5 worm cellular contexts compared by ENCODE assay signal in genomic region chrIII:7181822-7182221, ce11.
A peak's percentile ranks its signal among the peaks of the same experiment; 100 is the strongest.
TF ChIP-seq lines count a peak whose summit lies in the region.

epg-4 (plus strand) TSS chrIII:7182167.

TF ChIP-seq in whole organism, L1 larva, 84 proteins besides CTCF, POLR2A, EP300 and RAD21 (continues in another document):
- TF ChIP-seq egl-27 (tag; optimal IDR thresholded peaks at IDR 0.05; lab: Kevin White, UChicago) (no peak), mef-2 (tag; optimal IDR thresholded peaks at IDR 0.05; lab: Kevin White, UChicago) (no peak), skn-1 (tag; optimal IDR thresholded peaks at IDR 0.05; lab: Kevin White, UChicago) (peak; percentile 47), dpl-1 (GFP tag; optimal IDR thresholded peaks at IDR 0.05; lab: Kevin White, UChicago) (peak; percentile 9 to 53 (median 41)), nhr-71 (tag; optimal IDR thresholded peaks at IDR 0.05; lab: Kevin White, UChicago) (peak; percentile 41), mep-1 (tag; optimal IDR thresholded peaks at IDR 0.05; lab: Kevin White, UChicago) (no peak), nhr-85 (tag; lab: Kevin White, UChicago) (peak; percentile 36), aly-2 (tag; optimal IDR thresholded peaks at IDR 0.05; lab: Kevin White, UChicago) (no peak), lin-13 (GFP tag; optimal IDR thresholded peaks at IDR 0.05; lab: Kevin White, UChicago) (no peak), unc-130 (tag; optimal IDR thresholded peaks at IDR 0.05; lab: Kevin White, UChicago) (peak; percentile 22), unc-98 (GFP tag; IDR thresholded peaks at IDR 0.05; lab: Robert Waterston, UW) (no peak), sox-4 (tag; optimal IDR thresholded peaks at IDR 0.05; lab: Kevin White, UChicago) (no peak), snu-23 (GFP tag; optimal IDR thresholded peaks at IDR 0.05; lab: Kevin White, UChicago) (peak; percentile 36), Y116A8C.19 (tag; optimal IDR thresholded peaks at IDR 0.05; lab: Kevin White, UChicago; ENCODE audit: borderline replicate concordance) (no peak), fkh-10 (GFP tag; optimal IDR thresholded peaks at IDR 0.05; lab: Kevin White, UChicago) (no peak), lin-15B (tag; optimal IDR thresholded peaks at IDR 0.05; lab: Kevin White, UChicago) (no peak), nhr-237 (tag; optimal IDR thresholded peaks at IDR 0.05; lab: Kevin White, UChicago) (no peak), nhr-19 (GFP tag; conservative IDR thresholded peaks at IDR 0.05; lab: Robert Waterston, UW) (no peak), lin-14 (GFP tag; optimal IDR thresholded peaks at IDR 0.05; lab: Kevin White, UChicago) (peak; percentile 70)

TF ChIP-seq in whole organism, L3 larva, 47 proteins besides CTCF, POLR2A, EP300 and RAD21 (continues in another document):
- TF ChIP-seq ceh-28 (tag; optimal IDR thresholded peaks at IDR 0.05; lab: Kevin White, UChicago) = no peak
- TF ChIP-seq ceh-82 (tag; optimal IDR thresholded peaks at IDR 0.05; lab: Kevin White, UChicago) = no peak
- TF ChIP-seq nhr-76 (tag; optimal IDR thresholded peaks at IDR 0.05; lab: Kevin White, UChicago) = no peak
- no peak for TF ChIP-seq fkh-10 (GFP tag; optimal IDR thresholded peaks at IDR 0.05; lab: Kevin White, UChicago)
- no peak for TF ChIP-seq ama-1 (optimal IDR thresholded peaks at IDR 0.05; lab: Kevin White, UChicago)
- TF ChIP-seq ceh-9 (tag; optimal IDR thresholded peaks at IDR 0.05; lab: Kevin White, UChicago) = no peak
- no peak for TF ChIP-seq nhr-25 (tag; optimal IDR thresholded peaks at IDR 0.05; lab: Kevin White, UChicago)
- no peak for TF ChIP-seq sea-2 (GFP tag; optimal IDR thresholded peaks at IDR 0.05; lab: Kevin White, UChicago)
- peak; percentile 48 for TF ChIP-seq nfya-1 (tag; optimal IDR thresholded peaks at IDR 0.05; lab: Kevin White, UChicago; ENCODE audit: insufficient read depth)
- no peak for TF ChIP-seq ceh-16 (tag; optimal IDR thresholded peaks at IDR 0.05; lab: Kevin White, UChicago)
- TF ChIP-seq unc-39 (tag; optimal IDR thresholded peaks at IDR 0.05; lab: Kevin White, UChicago) = no peak
- peak; percentile 60 for TF ChIP-seq pha-4 (tag; optimal IDR thresholded peaks at IDR 0.05; lab: Kevin White, UChicago)
- TF ChIP-seq nhr-28 (tag; optimal IDR thresholded peaks at IDR 0.05; lab: Kevin White, UChicago) = no peak
- no peak for TF ChIP-seq R02D3.7 (tag; optimal IDR thresholded peaks at IDR 0.05; lab: Kevin White, UChicago)
- no peak for TF ChIP-seq unc-62 (GFP tag; optimal IDR thresholded peaks at IDR 0.05; lab: Kevin White, UChicago)
- no peak for TF ChIP-seq mml-1 (tag; optimal IDR thresholded peaks at IDR 0.05; lab: Kevin White, UChicago)
- no peak for TF ChIP-seq fkh-2 (tag; optimal IDR thresholded peaks at IDR 0.05; lab: Kevin White, UChicago)
- TF ChIP-seq mdl-1 (tag; optimal IDR thresholded peaks at IDR 0.05; lab: Kevin White, UChicago) = no peak
- TF ChIP-seq nhr-237 (tag; optimal IDR thresholded peaks at IDR 0.05; lab: Kevin White, UChicago) = no peak
- TF ChIP-seq nhr-43 (tag; optimal IDR thresholded peaks at IDR 0.05; lab: Kevin White, UChicago; ENCODE audit: poor library complexity, severe bottlenecking) = no peak

TF ChIP-seq in whole organism, early embryonic, 17 proteins besides CTCF, POLR2A, EP300 and RAD21:
- TF ChIP-seq ama-1 (optimal IDR thresholded peaks at IDR 0.05; lab: Kevin White, UChicago) (no peak), F13C5.2 (tag; optimal IDR thresholded peaks at IDR 0.05; lab: Kevin White, UChicago) (peak; percentile 38), hnd-1 (tag; optimal IDR thresholded peaks at IDR 0.05; lab: Kevin White, UChicago) (no peak), B0310.2 (tag; optimal IDR thresholded peaks at IDR 0.05; lab: Kevin White, UChicago) (no peak), hmg-4 (GFP tag; optimal IDR thresholded peaks at IDR 0.05; lab: Kevin White, UChicago) (no peak)

TF ChIP-seq in whole organism, midembryonic, 9 proteins besides CTCF, POLR2A, EP300 and RAD21:
- TF ChIP-seq flt-1 (GFP tag; IDR thresholded peaks at IDR 0.05; lab: Robert Waterston, UW) (0 out of 2 replicates have a peak, but pooled peaks have one; percentile 18), klf-2 (GFP tag; conservative IDR thresholded peaks at IDR 0.05; lab: Robert Waterston, UW) (no peak)

TF ChIP-seq in whole organism, young adult, 124 proteins besides CTCF, POLR2A, EP300 and RAD21 (continues in another document):
- TF ChIP-seq rpc-1 (optimal IDR thresholded peaks at IDR 0.05; lab: Kevin White, UChicago) (no peak), rpc-1 (tag; optimal IDR thresholded peaks at IDR 0.05; lab: Kevin White, UChicago) (no peak), ceh-58 (GFP tag; IDR thresholded peaks at IDR 0.05; lab: Robert Waterston, UW) (no peak), nhr-90 (tag; optimal IDR thresholded peaks at IDR 0.05; lab: Kevin White, UChicago) (peak; percentile 28), xnd-1 (tag; optimal IDR thresholded peaks at IDR 0.05; lab: Kevin White, UChicago) (no peak), D2030.7 (GFP tag; IDR thresholded peaks at IDR 0.05; lab: Robert Waterston, UW) (peak; percentile 27; the same call in 1 of the 2 replicates), hlh-26 (GFP tag; conservative IDR thresholded peaks at IDR 0.05; lab: Robert Waterston, UW) (no peak), Y95B8A.8 (GFP tag; IDR thresholded peaks at IDR 0.05; lab: Robert Waterston, UW) (no peak; the same call in 1 of the 2 replicates), ceh-91 (GFP tag; IDR thresholded peaks at IDR 0.05; lab: Robert Waterston, UW) (no peak), F57C9.4 (tag; optimal IDR thresholded peaks at IDR 0.05; lab: Kevin White, UChicago) (no peak), C17E4.6 (GFP tag; IDR thresholded peaks at IDR 0.05; lab: Robert Waterston, UW) (no peak), F49E8.2 (tag; optimal IDR thresholded peaks at IDR 0.05; lab: Kevin White, UChicago; ENCODE audit: insufficient read depth) (peak; percentile 71), zfh-2 (GFP tag; conservative IDR thresholded peaks at IDR 0.05; lab: Robert Waterston, UW) (no peak), snpc-1.1 (tag; optimal IDR thresholded peaks at IDR 0.05; lab: Kevin White, UChicago; ENCODE audit: insufficient read depth) (no peak), ztf-28 (GFP tag; IDR thresholded peaks at IDR 0.05; lab: Robert Waterston, UW) (no peak), T07F8.4 (tag; optimal IDR thresholded peaks at IDR 0.05; lab: Kevin White, UChicago) (no peak), gei-17 (GFP tag; optimal IDR thresholded peaks at IDR 0.05; lab: Kevin White, UChicago) (no peak), nfya-2 (GFP tag; IDR thresholded peaks at IDR 0.05; lab: Robert Waterston, UW) (no peak), F10E7.11 (tag; optimal IDR thresholded peaks at IDR 0.05; lab: Kevin White, UChicago) (no peak), madf-3 (GFP tag; IDR thresholded peaks at IDR 0.05; lab: Robert Waterston, UW) (peak; percentile 81), dox-1 (GFP tag; IDR thresholded peaks at IDR 0.05; lab: Robert Waterston, UW) (peak; percentile 72), tbp1 (GFP tag; optimal IDR thresholded peaks at IDR 0.05; lab: Kevin White, UChicago) (peak; percentile 53), hmg-20 (GFP tag; IDR thresholded peaks at IDR 0.05; lab: Robert Waterston, UW) (no peak), cebp-1 (GFP tag; IDR thresholded peaks at IDR 0.05; lab: Robert Waterston, UW) (peak; percentile 81), cebp-1 (tag; optimal IDR thresholded peaks at IDR 0.05; lab: Kevin White, UChicago) (peak; percentile 86), die-1 (tag; optimal IDR thresholded peaks at IDR 0.05; lab: Kevin White, UChicago) (peak; percentile 49), egrh-3 (GFP tag; IDR thresholded peaks at IDR 0.05; lab: Robert Waterston, UW) (no peak), T26A5.8 (tag; optimal IDR thresholded peaks at IDR 0.05; lab: Kevin White, UChicago) (no peak), mxl-1 (tag; optimal IDR thresholded peaks at IDR 0.05; lab: Kevin White, UChicago) (no peak), ZK185.1 (tag; optimal IDR thresholded peaks at IDR 0.05; lab: Kevin White, UChicago; ENCODE audit: poor library complexity, severe bottlenecking) (peak; percentile 24), snpc-4 (GFP tag; optimal IDR thresholded peaks at IDR 0.05; lab: Kevin White, UChicago) (no peak), snpc-4 (tag; optimal IDR thresholded peaks at IDR 0.05; lab: Kevin White, UChicago) (peak in 3 of 4 experiments; percentile 3 to 25 (median 9)), B0261.1 (tag; optimal IDR thresholded peaks at IDR 0.05; lab: Kevin White, UChicago) (no peak), mcd-1 (GFP tag; IDR thresholded peaks at IDR 0.05; lab: Robert Waterston, UW) (peak; percentile 64), K12H6.12 (tag; optimal IDR thresholded peaks at IDR 0.05; lab: Kevin White, UChicago) (peak; percentile 24), Y79H2A.3 (GFP tag; conservative IDR thresholded peaks at IDR 0.05; lab: Robert Waterston, UW) (no peak), tbx-9 (tag; optimal IDR thresholded peaks at IDR 0.05; lab: Kevin White, UChicago; ENCODE audit: borderline replicate concordance) (no peak), ama-1 (optimal IDR thresholded peaks at IDR 0.05; lab: Kevin White, UChicago) (no peak), ama-1 (GFP tag; optimal IDR thresholded peaks at IDR 0.05; lab: Kevin White, UChicago) (peak; percentile 2 to 16), F39B2.1 (GFP tag; IDR thresholded peaks at IDR 0.05; lab: Robert Waterston, UW) (no peak), nfyb-1 (GFP tag; IDR thresholded peaks at IDR 0.05; lab: Robert Waterston, UW) (peak; percentile 62; the same call in 1 of the 2 replicates), chd-7 (tag; optimal IDR thresholded peaks at IDR 0.05; lab: Kevin White, UChicago) (no peak), zim-3 (tag; optimal IDR thresholded peaks at IDR 0.05; lab: Kevin White, UChicago) (peak; percentile 30), ekl-4 (GFP tag; IDR thresholded peaks at IDR 0.05; lab: Robert Waterston, UW) (0 out of 2 replicates have a peak, but pooled peaks have one; percentile 33), sptf-2 (GFP tag; optimal IDR thresholded peaks at IDR 0.05; lab: Kevin White, UChicago) (no peak), lag-1 (GFP tag; IDR thresholded peaks at IDR 0.05; lab: Robert Waterston, UW) (no peak), unc-130 (GFP tag; optimal IDR thresholded peaks at IDR 0.05; lab: Kevin White, UChicago) (peak; percentile 29), nhr-27 (tag; optimal IDR thresholded peaks at IDR 0.05; lab: Kevin White, UChicago) (no peak), sea-2 (GFP tag; IDR thresholded peaks at IDR 0.05; lab: Robert Waterston, UW) (no peak), nhr-120 (GFP tag; IDR thresholded peaks at IDR 0.05; lab: Robert Waterston, UW) (no peak), pbrm-1 (GFP tag; IDR thresholded peaks at IDR 0.05; lab: Robert Waterston, UW) (peak; percentile 43; the same call in 1 of the 2 replicates), aptf-3 (GFP tag; IDR thresholded peaks at IDR 0.05; lab: Robert Waterston, UW) (0 out of 2 replicates have a peak, but pooled peaks have one; percentile 76), ztf-22 (GFP tag; optimal IDR thresholded peaks at IDR 0.05; lab: Kevin White, UChicago) (no peak)

Comparison
In these comparisons a context has a peak if more than half of its experiments do, and no peak if none do; other contexts are left out.
1. Of the 8 proteins assayed by ChIP-seq in both whole organism, young adult and whole organism, L1 larva: peak only in whole organism, young adult: ama-1, nhr-90 and snpc-4; only in whole organism, L1 larva: dpl-1; in both: efl-1 and unc-130; in neither: 1; mixed calls (peak in some experiments, not most) for 1.